Worm (Caenorhabditis elegans): ENCODE measurements around the gene try-1.

DNA sequence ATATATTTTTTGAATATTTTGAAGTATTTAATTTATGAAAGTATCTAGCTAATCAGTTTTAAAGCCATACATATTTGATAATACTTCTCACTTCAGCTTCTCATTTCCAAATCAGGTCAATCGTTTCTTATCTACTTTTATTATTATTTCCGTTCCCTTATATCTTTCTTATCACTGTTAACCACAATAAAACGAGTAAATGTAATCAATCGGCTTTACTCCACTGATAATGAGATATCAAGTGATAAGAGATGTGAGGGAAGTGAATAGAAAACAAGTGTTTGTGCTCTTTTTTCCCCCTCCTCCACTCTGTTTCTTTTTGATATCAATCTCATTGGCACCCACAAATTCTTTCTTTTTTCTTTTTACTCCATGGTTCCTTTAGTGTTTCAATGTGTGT is 17.2 kb upstream of the try-1 start:
- TF ChIP-seq C38D4.7 (GFP tag; optimal IDR thresholded peaks at IDR 0.05) (no peak), nfya-1 (tag; optimal IDR thresholded peaks at IDR 0.05) (no peak), ama-1 (optimal IDR thresholded peaks at IDR 0.05) (no peak)
